Worm (Caenorhabditis elegans) whole organism, young adult: Measurements from ENCODE around the gene C15H9.9.

Source experiments
- F55B11.4 ChIP-seq: sonication (generic microtip); optimal IDR thresholded peaks from 2 replicates; lab custom pipeline; 2016; ENCODE audit warnings: missing compliant biosample characterization, missing genetic modification characterization, borderline replicate concordance; ENCODE audit not compliant: insufficient read depth
- K11D2.4 ChIP-seq: fragments of 200-800 bp; sonication (Bioruptor generic); IDR thresholded peaks from 2 replicates; pipeline ENCODE4 v1.3.6; 2022; ENCODE audit warnings: missing genetic modification reagents, missing genetic modification characterization, missing compliant biosample characterization
- T07F8.4 ChIP-seq: sonication (generic microtip); optimal IDR thresholded peaks from 2 replicates; lab custom pipeline; 2016; ENCODE audit warnings: mild to moderate bottlenecking, missing genetic modification characterization, moderate library complexity, missing compliant biosample characterization
- T26A5.8 ChIP-seq: sonication (generic microtip); optimal IDR thresholded peaks from 2 replicates; lab custom pipeline; 2016; ENCODE audit warnings: missing genetic modification characterization, missing compliant biosample characterization
- akir-1 ChIP-seq: fragments of 200-800 bp; sonication (Bioruptor generic); optimal IDR thresholded peaks from 2 replicates; lab custom pipeline; 2018; ENCODE audit warnings: mild to moderate bottlenecking, missing genetic modification characterization, moderate library complexity, missing compliant biosample characterization
- aptf-3 ChIP-seq: fragments of 200-800 bp; sonication (Bioruptor generic); IDR thresholded peaks from 2 replicates; pipeline ENCODE4 v1.3.6; 2022; ENCODE audit warnings: missing genetic modification characterization, missing compliant biosample characterization
- attf-6 ChIP-seq: fragments of 200-800 bp; sonication (Bioruptor generic); IDR thresholded peaks from 2 replicates; pipeline ENCODE4 v1.3.6; 2022; ENCODE audit warnings: missing genetic modification reagents, missing genetic modification characterization, missing compliant biosample characterization
- bed-2 ChIP-seq: fragments of 200-800 bp; sonication (Bioruptor generic); IDR thresholded peaks from 2 replicates; pipeline ENCODE4 v1.3.6; 2022; ENCODE audit warnings: missing genetic modification reagents, missing genetic modification characterization, missing compliant biosample characterization
- ccch-3 ChIP-seq: fragments of 200-800 bp; sonication (Bioruptor generic); optimal IDR thresholded peaks from 2 replicates; lab custom pipeline; 2018; ENCODE audit warnings: mild to moderate bottlenecking, missing genetic modification characterization, missing compliant biosample characterization
- cebp-1 ChIP-seq, 2 experiments: fragments of 200-800 bp in 1 of 2; sonication (Bioruptor generic) in 1 of 2; sonication (generic microtip) in 1 of 2; IDR thresholded peaks in 1 of 2; optimal IDR thresholded peaks in 1 of 2; 2 replicates each; pipeline versions ENCODE4 v1.3.6 to Lab custom; 2017 to 2022; ENCODE audit warnings: missing compliant biosample characterization in 2 of 2, missing genetic modification characterization in 2 of 2, mild to moderate bottlenecking in 1 of 2, missing genetic modification reagents in 1 of 2, moderate library complexity in 1 of 2
- ceh-27 ChIP-seq: fragments of 200-800 bp; sonication (Bioruptor generic); optimal IDR thresholded peaks from 2 replicates; lab custom pipeline; 2018; ENCODE audit warnings: mild to moderate bottlenecking, missing genetic modification characterization, moderate library complexity, missing compliant biosample characterization
- ceh-79 ChIP-seq: sonication (generic microtip); optimal IDR thresholded peaks from 2 replicates; lab custom pipeline; 2017; ENCODE audit warnings: mild to moderate bottlenecking, missing genetic modification characterization, missing compliant biosample characterization
- chd-7 ChIP-seq: sonication (generic microtip); optimal IDR thresholded peaks from 2 replicates; lab custom pipeline; 2016; ENCODE audit warnings: mild to moderate bottlenecking, missing genetic modification characterization, moderate library complexity, missing compliant biosample characterization
- die-1 ChIP-seq: sonication (generic microtip); optimal IDR thresholded peaks from 2 replicates; lab custom pipeline; 2016; ENCODE audit warnings: missing genotype, mild to moderate bottlenecking, missing genetic modification characterization, missing compliant biosample characterization
- dox-1 ChIP-seq: fragments of 200-800 bp; sonication (Bioruptor generic); IDR thresholded peaks from 2 replicates; pipeline ENCODE4 v1.3.6; 2022; ENCODE audit warnings: missing genetic modification reagents, missing genetic modification characterization, missing compliant biosample characterization
- egl-44 ChIP-seq: fragments of 200-800 bp; sonication (Bioruptor generic); IDR thresholded peaks from 2 replicates; pipeline ENCODE4 v1.3.6; 2022; ENCODE audit warnings: missing genetic modification reagents, missing genetic modification characterization, missing compliant biosample characterization
- ekl-4 ChIP-seq: fragments of 200-800 bp; sonication (Bioruptor generic); IDR thresholded peaks from 2 replicates; pipeline ENCODE4 v1.3.6; 2022; ENCODE audit warnings: missing genetic modification reagents, missing genetic modification characterization, missing compliant biosample characterization
- ets-4 ChIP-seq: fragments of 200-800 bp; sonication (Bioruptor generic); optimal IDR thresholded peaks from 2 replicates; lab custom pipeline; 2018; ENCODE audit warnings: mild to moderate bottlenecking, missing genetic modification characterization, missing compliant biosample characterization
- fkh-3 ChIP-seq: sonication (generic microtip); optimal IDR thresholded peaks from 2 replicates; lab custom pipeline; 2016; ENCODE audit warnings: mild to moderate bottlenecking, missing genetic modification characterization, missing compliant biosample characterization
- hrde-1 ChIP-seq: sonication (generic microtip); optimal IDR thresholded peaks from 2 replicates; lab custom pipeline; 2016; ENCODE audit warnings: missing genetic modification characterization, mild to moderate bottlenecking, missing compliant biosample characterization, moderate library complexity, missing genotype, missing genetic modification reagents, borderline replicate concordance
- let-607 ChIP-seq, 2 experiments: fragments of 200-800 bp in 1 of 2; sonication (Bioruptor generic) in 1 of 2; sonication (generic microtip) in 1 of 2; optimal IDR thresholded peaks; 2 replicates each; lab custom pipeline; 2016 to 2018; ENCODE audit warnings: mild to moderate bottlenecking in 2 of 2, missing compliant biosample characterization in 2 of 2, missing genetic modification characterization in 2 of 2, moderate library complexity in 2 of 2, missing genotype in 1 of 2
- lin-40 ChIP-seq: sonication (generic microtip); optimal IDR thresholded peaks from 2 replicates; lab custom pipeline; 2016; ENCODE audit warnings: missing genetic modification characterization, mild to moderate bottlenecking, missing compliant biosample characterization, missing genotype, missing genetic modification reagents
- madf-3 ChIP-seq: fragments of 200-800 bp; sonication (Bioruptor generic); IDR thresholded peaks from 2 replicates; pipeline ENCODE4 v1.3.6; 2022; ENCODE audit warnings: missing genetic modification reagents, missing genetic modification characterization, missing compliant biosample characterization
- mcd-1 ChIP-seq: fragments of 200-800 bp; sonication (Bioruptor generic); IDR thresholded peaks from 2 replicates; pipeline ENCODE4 v1.3.6; 2022; ENCODE audit warnings: missing genetic modification reagents, missing genetic modification characterization, missing compliant biosample characterization
- mel-28 ChIP-seq: sonication (generic microtip); optimal IDR thresholded peaks from 2 replicates; lab custom pipeline; 2016; ENCODE audit warnings: borderline replicate concordance, mild to moderate bottlenecking, missing genetic modification characterization, missing compliant biosample characterization
- nfya-1 ChIP-seq: sonication (generic microtip); optimal IDR thresholded peaks from 2 replicates; lab custom pipeline; 2017; ENCODE audit warnings: antibody characterized with exemption, missing compliant biosample characterization, missing genetic modification characterization, borderline replicate concordance; ENCODE audit not compliant: insufficient read depth
- nfyb-1 ChIP-seq: fragments of 200-800 bp; sonication (Bioruptor generic); IDR thresholded peaks from 2 replicates; pipeline ENCODE4 v1.3.6; 2022; ENCODE audit warnings: missing genetic modification reagents, missing genetic modification characterization, missing compliant biosample characterization
- nhr-80 ChIP-seq: sonication (generic microtip); optimal IDR thresholded peaks from 2 replicates; lab custom pipeline; 2016; ENCODE audit warnings: missing genetic modification characterization, missing compliant biosample characterization
- nhr-90 ChIP-seq: sonication (generic microtip); optimal IDR thresholded peaks from 2 replicates; lab custom pipeline; 2016; ENCODE audit warnings: missing genotype, mild to moderate bottlenecking, missing genetic modification characterization, missing compliant biosample characterization
- pbrm-1 ChIP-seq: fragments of 200-800 bp; sonication (Bioruptor generic); IDR thresholded peaks from 2 replicates; pipeline ENCODE4 v1.3.6; 2022; ENCODE audit warnings: missing genetic modification reagents, missing genetic modification characterization, missing compliant biosample characterization
- rcor-1 ChIP-seq: fragments of 200-800 bp; sonication (Bioruptor generic); IDR thresholded peaks from 2 replicates; pipeline ENCODE4 v1.3.6; 2022; ENCODE audit warnings: missing genetic modification reagents, missing genetic modification characterization, missing compliant biosample characterization
- repo-1 ChIP-seq: sonication (generic microtip); optimal IDR thresholded peaks from 2 replicates; lab custom pipeline; 2017; ENCODE audit warnings: mild to moderate bottlenecking, missing genetic modification characterization, missing compliant biosample characterization
- rpc-1 ChIP-seq, 2 experiments: fragments of 150-350 bp in 1 of 2; sonication (generic microtip) in 1 of 2; optimal IDR thresholded peaks; 2 replicates each; lab custom pipeline; 2014 to 2018; ENCODE audit warnings: missing biosample characterization in 1 of 2, missing genetic modification characterization in 1 of 2, missing genetic modification reagents in 1 of 2, missing genotype in 1 of 2
- snpc-3.4 ChIP-seq: sonication (generic microtip); optimal IDR thresholded peaks from 2 replicates; lab custom pipeline; 2017; ENCODE audit warnings: missing genetic modification characterization, mild to moderate bottlenecking, missing compliant biosample characterization, antibody characterized with exemption, moderate library complexity, missing genotype, missing genetic modification reagents
- snpc-4 ChIP-seq, 5 experiments: fragments of 150-350 bp in 1 of 5; sonication (generic microtip) in 4 of 5; optimal IDR thresholded peaks; 2 replicates each; lab custom pipeline; 2014 to 2018; ENCODE audit warnings: missing genetic modification characterization in 5 of 5, missing biosample characterization in 3 of 5, antibody characterized with exemption in 2 of 5, mild to moderate bottlenecking in 2 of 5, missing compliant biosample characterization in 2 of 5, missing genotype in 2 of 5, moderate library complexity in 2 of 5, missing genetic modification reagents in 1 of 5
- tbp1 ChIP-seq: fragments of 200-800 bp; sonication (Bioruptor generic); optimal IDR thresholded peaks from 2 replicates; lab custom pipeline; 2018; ENCODE audit warnings: mild to moderate bottlenecking, missing genetic modification characterization, missing compliant biosample characterization
- tlf-1 ChIP-seq: fragments of 200-800 bp; sonication (Bioruptor generic); optimal IDR thresholded peaks from 2 replicates; lab custom pipeline; 2018; ENCODE audit warnings: mild to moderate bottlenecking, missing genetic modification characterization, missing compliant biosample characterization
- unc-62 ChIP-seq: fragments of 150-350 bp; optimal IDR thresholded peaks from 2 replicates; lab custom pipeline; 2014; ENCODE audit warnings: missing biosample characterization, missing genetic modification reagents, missing genetic modification characterization
- zfh-2 ChIP-seq: fragments of 200-800 bp; sonication (Bioruptor generic); conservative IDR thresholded peaks from 2 replicates; pipeline ENCODE4 v1.3.6; 2022; ENCODE audit warnings: missing genetic modification reagents, missing genetic modification characterization, missing compliant biosample characterization

Gene C15H9.9

DNA sequence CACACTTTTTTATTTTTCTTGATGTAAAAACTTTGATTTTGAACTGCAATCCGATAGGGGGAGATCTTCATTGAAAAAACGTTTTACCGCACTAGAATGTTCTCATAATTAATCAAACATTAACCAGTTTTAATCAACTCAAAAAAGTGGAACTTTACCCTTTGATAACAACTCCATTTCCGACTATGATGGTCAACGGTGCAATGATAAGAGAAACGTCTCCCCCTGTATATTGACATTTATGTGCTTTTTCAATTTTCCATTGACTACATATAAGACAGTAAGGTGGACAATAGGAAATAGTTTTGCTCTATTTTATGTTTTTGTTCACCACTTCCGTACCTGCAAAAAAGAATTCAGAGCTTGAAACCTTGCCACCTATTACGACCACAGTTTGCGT is 29.7 kb downstream of the C15H9.9 start:
- TF ChIP-seq egl-44 (no peak), unc-62 (GFP tag; lab: Kevin White, UChicago) (peak; percentile 53), nhr-80 (tag; lab: Kevin White, UChicago) (peak; percentile 66)

DNA sequence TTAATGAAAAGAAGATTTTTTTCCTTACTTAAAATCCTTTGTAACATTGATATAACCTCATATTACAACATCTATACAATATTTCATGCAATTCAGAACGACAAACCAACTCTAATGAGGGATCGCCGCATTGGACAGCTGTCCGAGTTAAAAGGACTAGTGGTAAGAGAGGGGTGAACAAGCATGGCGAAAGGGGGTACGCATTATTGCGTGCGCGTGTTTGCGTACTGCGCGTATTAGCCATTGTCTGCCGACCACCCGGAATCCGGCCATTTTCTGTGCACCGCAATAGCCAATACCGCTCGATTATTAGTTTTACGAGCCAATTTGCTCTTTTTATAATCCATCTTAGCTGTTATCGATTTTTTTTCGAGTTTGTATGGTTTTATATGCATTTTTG is 30.5 kb downstream of the C15H9.9 start, which contains the start of gene C15H9.4:
C15H9.4 (plus strand) TSS at position 93 of the 400 bp plus-strand sequence.
- TF ChIP-seq mel-28 (no peak), rpc-1 (optimal IDR thresholded peaks at IDR 0.05; lab: Kevin White, UChicago) (no peak), rpc-1 (tag; optimal IDR thresholded peaks at IDR 0.05; lab: Kevin White, UChicago) (no peak), T26A5.8 (no peak), K11D2.4 (no peak), zfh-2 (GFP tag; lab: Robert Waterston, UW) (peak; percentile 31; the same call in 1 of the 2 replicates), aptf-3 (no peak), ceh-27 (GFP tag; lab: Kevin White, UChicago) (peak; percentile 51), lin-40 (peak; percentile 2), ekl-4 (GFP tag; lab: Robert Waterston, UW) (no peak), nfyb-1 (GFP tag; lab: Robert Waterston, UW) (peak; percentile 71; the same call in 1 of the 2 replicates), T07F8.4 (tag; lab: Kevin White, UChicago) (no peak), die-1 (tag; lab: Kevin White, UChicago) (no peak), akir-1 (GFP tag; lab: Kevin White, UChicago) (no peak), nfya-1 (tag; lab: Kevin White, UChicago) (no peak), bed-2 (GFP tag; lab: Robert Waterston, UW) (no peak), fkh-3 (tag; lab: Kevin White, UChicago) (no peak), rcor-1 (GFP tag; lab: Robert Waterston, UW) (no peak), ets-4 (GFP tag; lab: Kevin White, UChicago) (no peak), chd-7 (no peak), hrde-1 (tag; lab: Kevin White, UChicago) (no peak), mcd-1 (0 out of 2 replicates have a peak, but pooled peaks have one; percentile 8), F55B11.4 (tag; lab: Kevin White, UChicago) (no peak), madf-3 (GFP tag; lab: Robert Waterston, UW) (no peak), cebp-1 (GFP tag; IDR thresholded peaks at IDR 0.05; lab: Robert Waterston, UW) (no peak), cebp-1 (tag; optimal IDR thresholded peaks at IDR 0.05; lab: Kevin White, UChicago) (peak; percentile 56), pbrm-1 (GFP tag; lab: Robert Waterston, UW) (0 out of 2 replicates have a peak, but pooled peaks have one; percentile 29), attf-6 (no peak), tlf-1 (no peak), tbp1 (GFP tag; lab: Kevin White, UChicago) (peak; percentile 26), dox-1 (GFP tag; lab: Robert Waterston, UW) (0 out of 2 replicates have a peak, but pooled peaks have one; percentile 22), repo-1 (tag; lab: Kevin White, UChicago) (peak; percentile 35)

DNA sequence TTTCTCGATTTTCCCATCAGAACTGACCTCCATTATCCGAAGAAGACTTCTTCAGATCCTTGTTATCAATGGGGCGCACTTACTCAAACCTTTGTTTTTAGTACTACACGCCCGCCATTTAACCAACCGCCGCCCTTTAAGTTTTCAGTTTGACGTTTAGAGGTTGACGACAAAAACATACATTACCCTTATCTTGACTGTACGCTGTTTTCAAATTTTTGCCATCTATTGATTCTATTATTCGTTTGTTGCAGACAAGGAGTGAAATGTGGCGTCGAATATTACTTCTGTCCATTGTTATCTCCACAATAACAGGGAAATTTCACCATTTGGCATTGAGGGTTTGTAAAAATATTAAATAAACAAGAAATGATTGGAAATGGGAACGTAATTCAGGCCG is 35.0 kb downstream of the C15H9.9 start, which contains the start of gene C15H9.5:
C15H9.5 (plus strand) TSS at position 255 of the 400 bp plus-strand sequence.
- TF ChIP-seq dox-1 (GFP tag; lab: Robert Waterston, UW) (peak; percentile 28; the same call in 1 of the 2 replicates), ccch-3 (no peak), tbp1 (GFP tag; lab: Kevin White, UChicago) (no peak), let-607 (tag; optimal IDR thresholded peaks at IDR 0.05; lab: Kevin White, UChicago) (peak in 1 of 2 experiments; percentile 33), snpc-3.4 (tag; lab: Kevin White, UChicago) (no peak), nfyb-1 (GFP tag; lab: Robert Waterston, UW) (peak; percentile 69), ceh-79 (tag; lab: Kevin White, UChicago) (no peak), nhr-80 (tag; lab: Kevin White, UChicago) (peak; percentile 66), snpc-4 (GFP tag; optimal IDR thresholded peaks at IDR 0.05; lab: Kevin White, UChicago) (no peak), snpc-4 (tag; optimal IDR thresholded peaks at IDR 0.05; lab: Kevin White, UChicago) (peak in 1 of 4 experiments; percentile 4), mcd-1 (peak; percentile 29; the same call in 1 of the 2 replicates), nhr-90 (tag; lab: Kevin White, UChicago) (no peak)
